Worm (Caenorhabditis elegans) whole organism, mixed stage, embryonic: ENCODE results near the gene sri-1.

Experiments used
- unc-39 ChIP-seq: fragments of 150-350 bp; optimal IDR thresholded peaks from 2 replicates; lab custom pipeline; 2014; ENCODE audit warnings: missing biosample characterization, missing genetic modification characterization
- unc-62 ChIP-seq: fragments of 150-350 bp; optimal IDR thresholded peaks from 2 replicates; lab custom pipeline; 2014; ENCODE audit warnings: missing biosample characterization, missing genetic modification reagents, missing genetic modification characterization

DNA sequence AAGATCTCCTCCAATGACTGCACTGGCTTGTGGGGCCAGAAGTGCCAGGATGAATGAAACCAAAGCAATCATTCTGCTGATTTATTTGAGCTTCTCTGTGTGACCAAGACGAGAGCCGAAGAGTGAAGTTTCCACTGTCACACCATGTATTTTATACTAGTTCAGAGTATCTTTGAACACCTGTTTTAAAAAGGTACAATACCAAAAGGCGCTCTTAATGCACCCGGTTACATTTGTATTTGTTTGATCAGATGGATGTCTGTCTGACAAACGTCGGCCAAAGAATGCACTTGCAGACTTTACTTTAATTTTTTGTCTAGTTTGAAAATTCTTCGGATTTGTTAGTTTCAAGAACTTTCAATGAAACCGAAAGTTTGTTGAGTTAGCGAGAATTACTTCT lies 47.2 kb downstream of the sri-1 start, which contains the start of gene F35E8.10:
- TF ChIP-seq unc-39 (tag; lab: Kevin White, UChicago) = no peak
- TF ChIP-seq unc-62 = no peak
